Fruit fly (Drosophila melanogaster): ENCODE measurements around the gene CG12499.

CG12499 gene

dm6 chr3R:22464611-22465113 is 18.3 kb upstream of the CG12499 start, which contains the start of gene CG7054 (continued):
- no peak for TF ChIP-seq pros (GFP tag; optimal IDR thresholded peaks at IDR 0.05)
- no peak for TF ChIP-seq CG7357 (GFP tag; IDR thresholded peaks at IDR 0.05)
- no peak for TF ChIP-seq gem (tag; optimal IDR thresholded peaks at IDR 0.05)
- no peak for TF ChIP-seq Hmx (GFP tag; optimal IDR thresholded peaks at IDR 0.05)
- no peak for TF ChIP-seq Blimp-1 (GFP tag; optimal IDR thresholded peaks at IDR 0.05)
- TF ChIP-seq CG14860 (GFP tag; IDR thresholded peaks at IDR 0.05; ENCODE audit: partially characterized antibody) = no peak
- peak; percentile 45 for TF ChIP-seq CG13296 (GFP tag; optimal IDR thresholded peaks at IDR 0.05)
- TF ChIP-seq her (GFP tag; optimal IDR thresholded peaks at IDR 0.05) = no peak
- no peak for TF ChIP-seq zfh1 (GFP tag; IDR thresholded peaks at IDR 0.05)
- no peak for TF ChIP-seq ab (GFP tag; optimal IDR thresholded peaks at IDR 0.05)
- TF ChIP-seq Dip3 (GFP tag; optimal IDR thresholded peaks at IDR 0.05) = no peak
- no peak for TF ChIP-seq stc (GFP tag; IDR thresholded peaks at IDR 0.05)
- TF ChIP-seq lilli (GFP tag; optimal IDR thresholded peaks at IDR 0.05) = peak; percentile 39
- no peak for TF ChIP-seq Opbp (GFP tag; IDR thresholded peaks at IDR 0.05; ENCODE audit: partially characterized antibody)
- peak; percentile 9 for TF ChIP-seq wek (GFP tag; optimal IDR thresholded peaks at IDR 0.05)
- no peak for TF ChIP-seq sc (optimal IDR thresholded peaks at IDR 0.05)
- TF ChIP-seq sc (GFP tag; optimal IDR thresholded peaks at IDR 0.05) = no peak
- TF ChIP-seq CG5245 (GFP tag; optimal IDR thresholded peaks at IDR 0.05) = no peak
- TF ChIP-seq CG30403 (GFP tag; optimal IDR thresholded peaks at IDR 0.05) = no peak
- no peak for TF ChIP-seq trem (tag; optimal IDR thresholded peaks at IDR 0.05)
- no peak for TF ChIP-seq Asciz (GFP tag; optimal IDR thresholded peaks at IDR 0.05)
- no peak for TF ChIP-seq CG11696 (GFP tag; IDR thresholded peaks at IDR 0.05)
- no peak for TF ChIP-seq CG18011 (GFP tag; optimal IDR thresholded peaks at IDR 0.05)
- TF ChIP-seq sens-2 (GFP tag; IDR thresholded peaks at IDR 0.05) = no peak
- no peak for TF ChIP-seq CG17912 (GFP tag; optimal IDR thresholded peaks at IDR 0.05)
- TF ChIP-seq CG10979 (tag; optimal IDR thresholded peaks at IDR 0.05) = no peak
- no peak for TF ChIP-seq Tbp (GFP tag; optimal IDR thresholded peaks at IDR 0.05)
- TF ChIP-seq CG7963 (GFP tag; IDR thresholded peaks at IDR 0.05; ENCODE audit: partially characterized antibody) = no peak
- TF ChIP-seq CTCF (GFP tag; optimal IDR thresholded peaks at IDR 0.05) = no peak
- TF ChIP-seq CG12769 (tag; optimal IDR thresholded peaks at IDR 0.05) = no peak
- TF ChIP-seq H15 (GFP tag; IDR thresholded peaks at IDR 0.05) = no peak
- TF ChIP-seq lov (optimal IDR thresholded peaks at IDR 0.05) = no peak
- no peak for TF ChIP-seq lov (GFP tag; IDR thresholded peaks at IDR 0.05)
- no peak for TF ChIP-seq CG10366 (GFP tag; IDR thresholded peaks at IDR 0.05)
- TF ChIP-seq nau (GFP tag; optimal IDR thresholded peaks at IDR 0.05) = no peak
- TF ChIP-seq sens (GFP tag) = peak; percentile 13
- TF ChIP-seq dimm (GFP tag; IDR thresholded peaks at IDR 0.05) = no peak
- TF ChIP-seq CG7745 (tag; optimal IDR thresholded peaks at IDR 0.05) = no peak
- no peak for TF ChIP-seq CG4282 (GFP tag; optimal IDR thresholded peaks at IDR 0.05)
- no peak for TF ChIP-seq chn (GFP tag; optimal IDR thresholded peaks at IDR 0.05)
- TF ChIP-seq ftz-f1 (GFP tag; optimal IDR thresholded peaks at IDR 0.05) = no peak
- 0 out of 2 replicates have a peak, but pooled peaks have one; percentile 38 for TF ChIP-seq CG7372 (GFP tag; IDR thresholded peaks at IDR 0.05)
- peak; percentile 76 for TF ChIP-seq mirr (GFP tag; optimal IDR thresholded peaks at IDR 0.05)
- TF ChIP-seq Side (GFP tag; optimal IDR thresholded peaks at IDR 0.05) = no peak
- no peak for TF ChIP-seq CG9609 (GFP tag; optimal IDR thresholded peaks at IDR 0.05)
- peak; percentile 51 for TF ChIP-seq PHDP (tag; optimal IDR thresholded peaks at IDR 0.05)
- TF ChIP-seq Xbp1 (GFP tag; optimal IDR thresholded peaks at IDR 0.05) = peak; percentile 10
- no peak for TF ChIP-seq CG34224 (GFP tag; IDR thresholded peaks at IDR 0.05; ENCODE audit: partially characterized antibody)
- no peak for TF ChIP-seq CG1647 (GFP tag; optimal IDR thresholded peaks at IDR 0.05)
- TF ChIP-seq CG7786 (GFP tag; optimal IDR thresholded peaks at IDR 0.05) = no peak
- TF ChIP-seq CG14667 (GFP tag; IDR thresholded peaks at IDR 0.05) = no peak
- TF ChIP-seq E2f1 (GFP tag; IDR thresholded peaks at IDR 0.05) = no peak
- no peak for TF ChIP-seq Dad (GFP tag; optimal IDR thresholded peaks at IDR 0.05)
